Worm (Caenorhabditis elegans): Measurements from ENCODE around the gene irld-51.

ce11 chrII:2973940-2974402 is 21.4 kb upstream of the irld-51 start:
- TF ChIP-seq tra-1 (GFP tag; IDR thresholded peaks at IDR 0.05) (peak; percentile 99), nhr-77 (tag; optimal IDR thresholded peaks at IDR 0.05) (peak; percentile 87), unc-62 (GFP tag; optimal IDR thresholded peaks at IDR 0.05 in 1 of 2) (peak in 1 of 2 experiments; percentile 49), unc-62 (tag; optimal IDR thresholded peaks at IDR 0.05) (no peak), ZK337.2 (GFP tag; IDR thresholded peaks at IDR 0.05) (0 out of 2 replicates have a peak, but pooled peaks have one; percentile 6), mes-2 (tag; optimal IDR thresholded peaks at IDR 0.05; ENCODE audit: poor library complexity, severe bottlenecking) (peak; percentile 76), nhr-42 (GFP tag; IDR thresholded peaks at IDR 0.05) (peak; percentile 86; the same call in 1 of the 2 replicates), pqm-1 (tag; optimal IDR thresholded peaks at IDR 0.05) (peak; percentile 31), ces-1 (GFP tag; optimal IDR thresholded peaks at IDR 0.05) (peak; percentile 35), lin-39 (tag; optimal IDR thresholded peaks at IDR 0.05) (no peak), egl-43 (GFP tag; IDR thresholded peaks at IDR 0.05) (peak; percentile 96), duxl-1 (tag; optimal IDR thresholded peaks at IDR 0.05; ENCODE audit: poor library complexity) (peak; percentile 92)
